Worm (Caenorhabditis elegans) whole organism, midembryonic: ENCODE measurements around the gene pek-1.

Experiments
- klf-2 ChIP-seq: fragments of 200-800 bp; sonication (Bioruptor generic); conservative IDR thresholded peaks from 2 replicates; pipeline ENCODE4 v1.3.6; 2022; ENCODE audit warnings: missing genetic modification reagents, missing genetic modification characterization, missing compliant biosample characterization
- med-1 ChIP-seq: sonication (generic microtip); optimal IDR thresholded peaks from 2 replicates; lab custom pipeline; 2017; ENCODE audit warnings: missing genetic modification characterization, mild to moderate bottlenecking, missing compliant biosample characterization, antibody characterized with exemption, missing genetic modification reagents; ENCODE audit not compliant: insufficient read depth

DNA sequence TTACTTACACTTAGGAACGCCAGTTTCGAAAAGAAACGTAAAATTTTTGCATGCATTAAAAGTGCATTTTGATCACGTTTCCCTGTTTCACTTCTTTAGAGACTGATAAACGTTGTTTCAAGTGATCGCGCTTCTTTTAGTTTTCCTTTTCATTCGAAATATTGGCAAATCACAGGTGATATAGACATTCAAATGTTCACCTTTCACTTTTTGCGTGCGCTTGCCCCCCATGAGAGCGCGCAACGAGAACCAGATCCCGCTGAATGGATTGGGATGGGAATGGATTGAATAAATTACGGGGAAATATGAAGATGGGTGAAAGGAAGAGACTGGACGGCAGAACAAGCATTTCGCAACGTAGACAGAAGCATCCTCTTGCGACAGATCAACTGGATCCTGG is 46.9 kb upstream of the pek-1 start:
- TF ChIP-seq med-1 (GFP tag; lab: Kevin White, UChicago) (no peak), klf-2 (GFP tag; lab: Robert Waterston, UW) (no peak)
